Fruit fly (Drosophila melanogaster) whole organism, embryonic: Measurements from ENCODE around the gene CG43072.
A peak's percentile ranks its signal among the peaks of the same experiment; 100 is the strongest.

Source experiments
- CG14860 ChIP-seq: fragments of 200-800 bp; sonication (Bioruptor generic); IDR thresholded peaks from 3 replicates; pipeline ENCODE4 v1.3.6; 2022; ENCODE audit warnings: missing biosample characterization, missing genetic modification characterization; ENCODE audit not compliant: partially characterized antibody
- CG15479 ChIP-seq: fragments of 200-800 bp; sonication (Bioruptor generic); optimal IDR thresholded peaks from 3 replicates; lab custom pipeline; 2019; ENCODE audit warnings: missing biosample characterization, mild to moderate bottlenecking, missing genetic modification characterization, moderate library complexity
- CG17186 ChIP-seq: fragments of 200-800 bp; sonication (Bioruptor generic); optimal IDR thresholded peaks from 3 replicates; lab custom pipeline; 2017; ENCODE audit warnings: missing biosample characterization, missing genetic modification reagents, missing genetic modification characterization
- CG17829 ChIP-seq: fragments of 200-800 bp; optimal IDR thresholded peaks from 2 replicates; lab custom pipeline; 2019; ENCODE audit warnings: missing biosample characterization, mild to moderate bottlenecking, missing genetic modification characterization, moderate library complexity
- CG30020 ChIP-seq: fragments of 200-800 bp; optimal IDR thresholded peaks from 2 replicates; lab custom pipeline; 2019; ENCODE audit warnings: missing biosample characterization, mild to moderate bottlenecking, missing genetic modification characterization, moderate library complexity
- CG32772 ChIP-seq: fragments of 200-800 bp; sonication (Bioruptor generic); IDR thresholded peaks from 2 replicates; pipeline ENCODE4 v1.3.6; 2022; ENCODE audit warnings: missing biosample characterization, missing genetic modification characterization
- CG3726 ChIP-seq: fragments of 200-800 bp; sonication (Bioruptor generic); IDR thresholded peaks from 3 replicates; pipeline ENCODE4, ENCODE4 v1.3.6; 2022; ENCODE audit warnings: missing biosample characterization, missing genetic modification characterization
- CG42726 ChIP-seq: fragments of 200-800 bp; sonication (Bioruptor generic); IDR thresholded peaks from 2 replicates; pipeline ENCODE4 v1.3.6; 2022; ENCODE audit warnings: missing biosample characterization, missing genetic modification characterization; ENCODE audit not compliant: partially characterized antibody
- CG43689 ChIP-seq: fragments of 200-800 bp; sonication (Bioruptor generic); IDR thresholded peaks from 2 replicates; pipeline ENCODE4 v1.3.6; 2022; ENCODE audit warnings: missing biosample characterization, missing genetic modification characterization
- CG4854 ChIP-seq: fragments of 200-800 bp; sonication (Bioruptor generic); optimal IDR thresholded peaks from 2 replicates; lab custom pipeline; 2016; ENCODE audit warnings: missing biosample characterization, missing genetic modification characterization, inconsistent platforms
- CG6272 ChIP-seq: fragments of 200-800 bp; sonication (Bioruptor generic); IDR thresholded peaks from 2 replicates; pipeline ENCODE4 v1.3.6; 2022; ENCODE audit warnings: missing biosample characterization, missing genetic modification characterization
- CG6791 ChIP-seq: fragments of 200-800 bp; sonication (Bioruptor generic); IDR thresholded peaks from 3 replicates; pipeline ENCODE4 v1.3.6; 2022; ENCODE audit warnings: missing biosample characterization, missing genetic modification characterization; ENCODE audit not compliant: partially characterized antibody
- CG7357 ChIP-seq: fragments of 200-800 bp; sonication (Bioruptor generic); IDR thresholded peaks from 3 replicates; pipeline ENCODE4 v1.3.6; 2022; ENCODE audit warnings: missing biosample characterization, missing genetic modification characterization
- CG7745 ChIP-seq: fragments of 200-800 bp; sonication (Bioruptor generic); optimal IDR thresholded peaks from 2 replicates; lab custom pipeline; 2018; ENCODE audit warnings: missing biosample characterization, mild to moderate bottlenecking, missing genetic modification characterization, moderate library complexity
- CG8290 ChIP-seq, 3 experiments: fragments of 200-800 bp; sonication (Bioruptor generic); optimal IDR thresholded peaks; 2 replicates each; lab custom pipeline; 2016 to 2019; ENCODE audit warnings: missing biosample characterization in 3 of 3, missing genetic modification characterization in 3 of 3, mild to moderate bottlenecking in 2 of 3, moderate library complexity in 1 of 3
- Dip2 ChIP-seq: fragments of 200-800 bp; sonication (Bioruptor generic); IDR thresholded peaks from 2 replicates; pipeline ENCODE4 v1.3.6; 2022; ENCODE audit warnings: missing biosample characterization, missing genetic modification characterization
- Dip3 ChIP-seq: fragments of 200-800 bp; sonication (Bioruptor generic); optimal IDR thresholded peaks from 3 replicates; lab custom pipeline; 2016; ENCODE audit warnings: missing biosample characterization, missing genetic modification characterization
- Ets97D ChIP-seq: fragments of 200-800 bp; sonication (Bioruptor generic); optimal IDR thresholded peaks from 3 replicates; lab custom pipeline; 2016; ENCODE audit warnings: missing biosample characterization, missing genetic modification characterization
- Gug ChIP-seq: fragments of 200-800 bp; sonication (Bioruptor generic); IDR thresholded peaks from 4 replicates; pipeline ENCODE4 v1.3.6; 2022; ENCODE audit warnings: missing biosample characterization, missing genetic modification characterization
- Hmx ChIP-seq: fragments of 200-800 bp; sonication (Bioruptor generic); optimal IDR thresholded peaks from 2 replicates; lab custom pipeline; 2016; ENCODE audit warnings: missing biosample characterization, missing genetic modification characterization
- Meics ChIP-seq: fragments of 200-800 bp; sonication (Bioruptor generic); optimal IDR thresholded peaks from 2 replicates; lab custom pipeline; 2017; ENCODE audit warnings: missing biosample characterization, mild to moderate bottlenecking, missing genetic modification characterization
- NFAT ChIP-seq: fragments of 200-800 bp; sonication (Bioruptor generic); IDR thresholded peaks from 2 replicates; pipeline ENCODE4 v1.3.6; 2022; ENCODE audit warnings: missing biosample characterization, missing genetic modification characterization
- PHDP ChIP-seq: fragments of 200-800 bp; sonication (Bioruptor generic); optimal IDR thresholded peaks from 3 replicates; lab custom pipeline; 2018; ENCODE audit warnings: missing biosample characterization, mild to moderate bottlenecking, missing genetic modification characterization, moderate library complexity
- Sox100B ChIP-seq: fragments of 200-800 bp; sonication (Bioruptor generic); optimal IDR thresholded peaks from 3 replicates; lab custom pipeline; 2018; ENCODE audit warnings: missing biosample characterization, mild to moderate bottlenecking, missing genetic modification characterization
- Sox102F ChIP-seq: fragments of 200-800 bp; sonication (Bioruptor generic); optimal IDR thresholded peaks from 2 replicates; lab custom pipeline; 2018; ENCODE audit warnings: missing biosample characterization, mild to moderate bottlenecking, missing genetic modification characterization, moderate library complexity
- Taf1 ChIP-seq: fragments of 200-800 bp; sonication (Bioruptor generic); IDR thresholded peaks from 2 replicates; pipeline ENCODE4 v1.3.6; 2022; ENCODE audit warnings: missing biosample characterization, missing genetic modification characterization
- Xrp1 ChIP-seq: fragments of 200-800 bp; sonication (Bioruptor generic); IDR thresholded peaks from 2 replicates; pipeline ENCODE4 v1.3.6; 2022; ENCODE audit warnings: missing biosample characterization, missing genetic modification characterization
- bsh ChIP-seq, 2 experiments: fragments of 200-800 bp; sonication (Bioruptor generic); optimal IDR thresholded peaks; 2 replicates each; lab custom pipeline; 2017 to 2018; ENCODE audit warnings: mild to moderate bottlenecking in 2 of 2, missing biosample characterization in 2 of 2, missing genetic modification characterization in 2 of 2, moderate library complexity in 1 of 2
- cas ChIP-seq: fragments of 200-800 bp; sonication (Bioruptor generic); IDR thresholded peaks from 2 replicates; pipeline ENCODE4 v1.3.6; 2022; ENCODE audit warnings: missing biosample characterization, missing genetic modification characterization
- corto ChIP-seq: fragments of 200-800 bp; sonication (Bioruptor generic); optimal IDR thresholded peaks from 2 replicates; lab custom pipeline; 2016; ENCODE audit warnings: missing biosample characterization, mild to moderate bottlenecking, missing genetic modification characterization, moderate library complexity
- crol ChIP-seq: fragments of 200-800 bp; sonication (Bioruptor generic); IDR thresholded peaks from 2 replicates; pipeline ENCODE4 v1.3.6; 2022; ENCODE audit warnings: missing biosample characterization, missing genetic modification characterization
- emc ChIP-seq: fragments of 200-800 bp; sonication (Bioruptor generic); optimal IDR thresholded peaks from 2 replicates; lab custom pipeline; 2016; ENCODE audit warnings: missing biosample characterization, missing genetic modification characterization
- ewg ChIP-seq: fragments of 200-800 bp; sonication (Bioruptor generic); optimal IDR thresholded peaks from 3 replicates; lab custom pipeline; 2017; ENCODE audit warnings: mild to moderate bottlenecking, missing biosample characterization, missing genetic modification reagents, missing genetic modification characterization
- fd3F ChIP-seq: fragments of 200-800 bp; sonication (Bioruptor generic); optimal IDR thresholded peaks from 2 replicates; lab custom pipeline; 2018; ENCODE audit warnings: missing biosample characterization, mild to moderate bottlenecking, missing genetic modification characterization, moderate library complexity
- gfzf ChIP-seq: fragments of 200-800 bp; sonication (Bioruptor generic); optimal IDR thresholded peaks from 2 replicates; lab custom pipeline; 2016; ENCODE audit warnings: missing biosample characterization, mild to moderate bottlenecking, missing genetic modification characterization, moderate library complexity
- gsb ChIP-seq: fragments of 200-800 bp; sonication (Bioruptor generic); IDR thresholded peaks from 2 replicates; pipeline ENCODE4 v1.3.6; 2022; ENCODE audit warnings: missing biosample characterization, missing genetic modification characterization
- hb ChIP-seq: fragments of 200-800 bp; sonication (Bioruptor generic); IDR thresholded peaks from 3 replicates; pipeline ENCODE4 v1.3.6; 2022; ENCODE audit warnings: missing biosample characterization, missing genetic modification characterization; ENCODE audit not compliant: partially characterized antibody
- her ChIP-seq: fragments of 200-800 bp; sonication (Bioruptor generic); optimal IDR thresholded peaks from 2 replicates; lab custom pipeline; 2016; ENCODE audit warnings: missing biosample characterization, missing genetic modification characterization
- mam ChIP-seq: fragments of 200-800 bp; sonication (Bioruptor generic); optimal IDR thresholded peaks from 3 replicates; lab custom pipeline; 2016; ENCODE audit warnings: missing biosample characterization, missing genetic modification characterization
- mld ChIP-seq: fragments of 200-800 bp; sonication (Bioruptor generic); IDR thresholded peaks from 3 replicates; pipeline ENCODE4 v1.3.6; 2022; ENCODE audit warnings: missing biosample characterization, missing genetic modification characterization; ENCODE audit not compliant: partially characterized antibody
- nau ChIP-seq: fragments of 200-800 bp; sonication (Bioruptor generic); optimal IDR thresholded peaks from 3 replicates; lab custom pipeline; 2017; ENCODE audit warnings: missing biosample characterization, mild to moderate bottlenecking, missing genetic modification characterization, missing genetic modification reagents
- nmo ChIP-seq: fragments of 200-800 bp; sonication (Bioruptor generic); optimal IDR thresholded peaks from 2 replicates; lab custom pipeline; 2018; ENCODE audit warnings: missing biosample characterization, mild to moderate bottlenecking, missing genetic modification characterization, moderate library complexity
- org-1 ChIP-seq: fragments of 200-800 bp; sonication (Bioruptor generic); optimal IDR thresholded peaks from 2 replicates; lab custom pipeline; 2017; ENCODE audit warnings: missing biosample characterization, missing genetic modification characterization
- pb ChIP-seq: fragments of 200-800 bp; sonication (Bioruptor generic); optimal IDR thresholded peaks from 3 replicates; lab custom pipeline; 2016; ENCODE audit warnings: missing biosample characterization, missing genetic modification characterization
- prd ChIP-seq, 3 experiments: fragments of >200 bp in 2 of 3; fragments of 200-800 bp in 1 of 3; sonication (Bioruptor generic) in 1 of 3; optimal IDR thresholded peaks in 2 of 3; IDR thresholded peaks in 1 of 3; 2 replicates in 2 of 3; 3 replicates in 1 of 3; pipeline versions ENCODE4 v1.3.6 to Lab custom; 2017 to 2022; ENCODE audit warnings: missing biosample characterization in 1 of 3, missing genetic modification characterization in 1 of 3
- psq ChIP-seq: fragments of 200-800 bp; sonication (Bioruptor generic); optimal IDR thresholded peaks from 2 replicates; lab custom pipeline; 2017; ENCODE audit warnings: missing biosample characterization, missing genetic modification characterization
- ro ChIP-seq: fragments of 200-800 bp; sonication (Bioruptor generic); IDR thresholded peaks from 2 replicates; pipeline ENCODE4 v1.3.6; 2022; ENCODE audit warnings: missing biosample characterization, missing genetic modification characterization
- so ChIP-seq: fragments of 200-800 bp; sonication (Bioruptor generic); IDR thresholded peaks from 3 replicates; pipeline ENCODE4 v1.3.6; 2022; ENCODE audit warnings: missing biosample characterization, missing genetic modification characterization
- vnd ChIP-seq: fragments of 200-800 bp; sonication (Bioruptor generic); IDR thresholded peaks from 3 replicates; pipeline ENCODE4 v1.3.6; 2022; ENCODE audit warnings: missing biosample characterization, missing genetic modification characterization; ENCODE audit not compliant: partially characterized antibody

Gene CG43072

dm6 chr3L:21037404-21037803 is 28.2 kb upstream of the CG43072 start (continued):
- TF ChIP-seq gfzf (GFP tag; lab: Kevin White, UChicago) (no peak), prd (optimal IDR thresholded peaks at IDR 0.05; lab: Kevin White, UChicago) (no peak), prd (GFP tag; IDR thresholded peaks at IDR 0.05; lab: Robert Waterston, UW) (peak; percentile 79), CG6272 (GFP tag; lab: Robert Waterston, UW) (peak; percentile 37; the same call in 1 of the 2 replicates), CG17186 (no peak), mld (no peak), gsb (GFP tag; lab: Robert Waterston, UW) (0 out of 2 replicates have a peak, but pooled peaks have one; percentile 48), Sox102F (GFP tag; lab: Kevin White, UChicago) (peak; percentile 89), ro (GFP tag; lab: Robert Waterston, UW) (no peak), ewg (GFP tag; lab: Kevin White, UChicago) (peak; percentile 58), nau (GFP tag; lab: Kevin White, UChicago) (peak; percentile 51), CG15479 (GFP tag; lab: Kevin White, UChicago) (no peak), CG8290 (GFP tag; optimal IDR thresholded peaks at IDR 0.05; lab: Kevin White, UChicago) (peak; percentile 54), CG8290 (tag; optimal IDR thresholded peaks at IDR 0.05; lab: Kevin White, UChicago) (peak in 1 of 2 experiments; percentile 40), pb (GFP tag; lab: Kevin White, UChicago) (peak; percentile 37), corto (GFP tag; lab: Kevin White, UChicago) (no peak), crol (0 out of 2 replicates have a peak, but pooled peaks have one; percentile 5), psq (GFP tag; lab: Kevin White, UChicago) (no peak), CG4854 (GFP tag; lab: Kevin White, UChicago) (peak; percentile 51), nmo (GFP tag; lab: Kevin White, UChicago) (peak; percentile 86), Ets97D (GFP tag; lab: Kevin White, UChicago) (peak; percentile 42), vnd (GFP tag; lab: Robert Waterston, UW) (no peak), CG7357 (peak; percentile 57; the same call in 2 of the 3 replicates), PHDP (tag; lab: Kevin White, UChicago) (peak; percentile 89), CG3726 (GFP tag; lab: Robert Waterston, UW) (0 out of 3 replicates have a peak, but pooled peaks have one; percentile 29), Gug (no peak), Hmx (GFP tag; lab: Kevin White, UChicago) (peak; percentile 47), CG30020 (tag; lab: Kevin White, UChicago) (peak; percentile 7), mam (GFP tag; lab: Kevin White, UChicago) (peak; percentile 56), fd3F (GFP tag; lab: Kevin White, UChicago) (peak; percentile 66), CG42726 (GFP tag; lab: Robert Waterston, UW) (no peak), CG32772 (GFP tag; lab: Robert Waterston, UW) (peak; percentile 53), so (GFP tag; lab: Robert Waterston, UW) (peak; percentile 80), Dip3 (GFP tag; lab: Kevin White, UChicago) (peak; percentile 53), Sox100B (peak; percentile 70), Xrp1 (GFP tag; lab: Robert Waterston, UW) (peak; percentile 86), her (GFP tag; lab: Kevin White, UChicago) (peak; percentile 7), Dip2 (GFP tag; lab: Robert Waterston, UW) (no peak), CG6791 (GFP tag; lab: Robert Waterston, UW) (no peak), emc (peak; percentile 0), hb (GFP tag; lab: Robert Waterston, UW) (no peak), CG14860 (no peak), Taf1 (GFP tag; lab: Robert Waterston, UW) (no peak), NFAT (GFP tag; lab: Robert Waterston, UW) (no peak), cas (GFP tag; lab: Robert Waterston, UW) (no peak), CG43689 (GFP tag; lab: Robert Waterston, UW) (peak; percentile 37; the same call in 1 of the 2 replicates), CG7745 (tag; lab: Kevin White, UChicago) (no peak), org-1 (peak; percentile 57), Meics (GFP tag; lab: Kevin White, UChicago) (peak; percentile 78), CG17829 (peak; percentile 85), bsh (GFP tag; optimal IDR thresholded peaks at IDR 0.05; lab: Kevin White, UChicago) (peak in 1 of 2 experiments; percentile 93)
